Fruit fly (Drosophila melanogaster) whole organism, embryonic: ENCODE data around the gene CG31687.

Experiments used
- Atf-2 ChIP-seq: fragments of 200-800 bp; sonication (Bioruptor generic); optimal IDR thresholded peaks from 2 replicates; lab custom pipeline; 2016; ENCODE audit warnings: missing biosample characterization, missing genetic modification characterization
- Atf3 ChIP-seq: fragments of 200-800 bp; sonication (Bioruptor generic); optimal IDR thresholded peaks from 3 replicates; lab custom pipeline; 2016; ENCODE audit warnings: missing biosample characterization, missing genetic modification characterization
- Awh ChIP-seq: fragments of 200-800 bp; sonication (Bioruptor generic); IDR thresholded peaks from 2 replicates; pipeline ENCODE4, ENCODE4 v1.3.6; 2022; ENCODE audit warnings: missing biosample characterization, missing genetic modification characterization
- BEAF-32 ChIP-seq: fragments of 200-800 bp; sonication (Bioruptor generic); optimal IDR thresholded peaks from 3 replicates; lab custom pipeline; 2017; ENCODE audit warnings: missing biosample characterization, missing genetic modification characterization, mild to moderate bottlenecking, moderate library complexity, missing genetic modification reagents
- Bteb2 ChIP-seq: fragments of 200-800 bp; sonication (Bioruptor generic); optimal IDR thresholded peaks from 2 replicates; lab custom pipeline; 2016; ENCODE audit warnings: missing biosample characterization, missing genetic modification characterization
- CG10147 ChIP-seq: fragments of 200-800 bp; sonication (Bioruptor generic); optimal IDR thresholded peaks from 2 replicates; lab custom pipeline; 2019; ENCODE audit warnings: missing biosample characterization, mild to moderate bottlenecking, missing genetic modification characterization, moderate library complexity
- CG10209 ChIP-seq: fragments of 200-800 bp; sonication (Bioruptor generic); optimal IDR thresholded peaks from 3 replicates; lab custom pipeline; 2017; ENCODE audit warnings: missing biosample characterization, mild to moderate bottlenecking, missing genetic modification characterization, missing genetic modification reagents
- CG10267 ChIP-seq: fragments of 200-800 bp; sonication (Bioruptor generic); optimal IDR thresholded peaks from 2 replicates; lab custom pipeline; 2018; ENCODE audit warnings: missing biosample characterization, mild to moderate bottlenecking, missing genetic modification characterization, moderate library complexity
- CG10979 ChIP-seq: fragments of 200-800 bp; sonication (Bioruptor generic); optimal IDR thresholded peaks from 2 replicates; lab custom pipeline; 2018; ENCODE audit warnings: missing biosample characterization, mild to moderate bottlenecking, missing genetic modification characterization, moderate library complexity
- CG12236 ChIP-seq: fragments of 200-800 bp; sonication (Bioruptor generic); optimal IDR thresholded peaks from 2 replicates; lab custom pipeline; 2016; ENCODE audit warnings: missing biosample characterization, missing genetic modification characterization
- CG13775 ChIP-seq: fragments of 200-800 bp; sonication (Bioruptor generic); optimal IDR thresholded peaks from 3 replicates; lab custom pipeline; 2017; ENCODE audit warnings: missing biosample characterization, mild to moderate bottlenecking, missing genetic modification characterization
- CG14050 ChIP-seq: fragments of 200-800 bp; sonication (Bioruptor generic); IDR thresholded peaks from 3 replicates; pipeline ENCODE4 v1.3.6; 2022; ENCODE audit warnings: missing biosample characterization, missing genetic modification characterization
- CG14441 ChIP-seq: fragments of 200-800 bp; sonication (Bioruptor generic); IDR thresholded peaks from 2 replicates; pipeline ENCODE4 v1.3.6; 2022; ENCODE audit warnings: missing biosample characterization, missing genetic modification characterization
- CG16813 ChIP-seq: fragments of 200-800 bp; sonication (Bioruptor generic); IDR thresholded peaks from 3 replicates; pipeline ENCODE4 v1.3.6; 2022; ENCODE audit warnings: missing biosample characterization, missing genetic modification characterization; ENCODE audit not compliant: partially characterized antibody
- CG17385 ChIP-seq: fragments of 200-800 bp; sonication (Bioruptor generic); optimal IDR thresholded peaks from 3 replicates; lab custom pipeline; 2018; ENCODE audit warnings: missing biosample characterization, mild to moderate bottlenecking, missing genetic modification characterization
- CG1832 ChIP-seq: fragments of 200-800 bp; sonication (Bioruptor generic); optimal IDR thresholded peaks from 2 replicates; lab custom pipeline; 2017; ENCODE audit warnings: missing biosample characterization, mild to moderate bottlenecking, missing genetic modification characterization, inconsistent platforms
- CG18599 ChIP-seq: fragments of 200-800 bp; sonication (Bioruptor generic); optimal IDR thresholded peaks from 3 replicates; lab custom pipeline; 2017; ENCODE audit warnings: missing biosample characterization, missing genetic modification characterization, mild to moderate bottlenecking, moderate library complexity, missing genetic modification reagents
- CG30020 ChIP-seq: fragments of 200-800 bp; optimal IDR thresholded peaks from 2 replicates; lab custom pipeline; 2019; ENCODE audit warnings: missing biosample characterization, mild to moderate bottlenecking, missing genetic modification characterization, moderate library complexity
- CG30403 ChIP-seq: fragments of 200-800 bp; sonication (Bioruptor generic); optimal IDR thresholded peaks from 3 replicates; lab custom pipeline; 2016; ENCODE audit warnings: missing biosample characterization, missing genetic modification characterization
- CG31365 ChIP-seq: fragments of 200-800 bp; sonication (Bioruptor generic); optimal IDR thresholded peaks from 2 replicates; lab custom pipeline; 2018; ENCODE audit warnings: missing biosample characterization, mild to moderate bottlenecking, missing genetic modification characterization
- CG33213 ChIP-seq: fragments of 200-800 bp; sonication (Bioruptor generic); optimal IDR thresholded peaks from 3 replicates; lab custom pipeline; 2016; ENCODE audit warnings: missing biosample characterization, missing genetic modification characterization
- CG34376 ChIP-seq: fragments of 200-800 bp; sonication (Bioruptor generic); optimal IDR thresholded peaks from 2 replicates; lab custom pipeline; 2018; ENCODE audit warnings: missing biosample characterization, mild to moderate bottlenecking, missing genetic modification characterization
- CG6654 ChIP-seq: fragments of 200-800 bp; sonication (Bioruptor generic); optimal IDR thresholded peaks from 2 replicates; lab custom pipeline; 2017; ENCODE audit warnings: missing biosample characterization, mild to moderate bottlenecking, missing genetic modification characterization
- CG8765 ChIP-seq: fragments of 200-800 bp; sonication (Bioruptor generic); IDR thresholded peaks from 2 replicates; pipeline ENCODE4 v1.3.6; 2022; ENCODE audit warnings: missing biosample characterization, missing genetic modification characterization
- CG9609 ChIP-seq: fragments of 200-800 bp; sonication (Bioruptor generic); optimal IDR thresholded peaks from 3 replicates; lab custom pipeline; 2016; ENCODE audit warnings: missing biosample characterization, missing genetic modification characterization
- CG9727 ChIP-seq: fragments of 200-800 bp; sonication (Bioruptor generic); optimal IDR thresholded peaks from 3 replicates; lab custom pipeline; 2017; ENCODE audit warnings: missing biosample characterization, mild to moderate bottlenecking, missing genetic modification characterization
- Dad ChIP-seq: fragments of 200-800 bp; sonication (Bioruptor generic); optimal IDR thresholded peaks from 3 replicates; lab custom pipeline; 2016; ENCODE audit warnings: missing biosample characterization, missing genetic modification characterization
- Dbx ChIP-seq: fragments of 200-800 bp; sonication (Bioruptor generic); IDR thresholded peaks from 3 replicates; pipeline ENCODE4 v1.3.6; 2022; ENCODE audit warnings: missing biosample characterization, missing genetic modification characterization
- Mad ChIP-seq: fragments of 200-800 bp; sonication (Bioruptor generic); optimal IDR thresholded peaks from 2 replicates; lab custom pipeline; 2016; ENCODE audit warnings: missing biosample characterization, missing genetic modification characterization
- NK7.1 ChIP-seq: fragments of 200-800 bp; sonication (Bioruptor generic); optimal IDR thresholded peaks from 3 replicates; lab custom pipeline; 2016; ENCODE audit warnings: missing biosample characterization, missing genetic modification characterization
- ab ChIP-seq: fragments of 200-800 bp; sonication (Bioruptor generic); optimal IDR thresholded peaks from 2 replicates; lab custom pipeline; 2016; ENCODE audit warnings: missing biosample characterization, missing genetic modification characterization
- ap ChIP-seq: fragments of 200-800 bp; sonication (Bioruptor generic); IDR thresholded peaks from 2 replicates; pipeline ENCODE4 v1.3.6; 2022; ENCODE audit warnings: missing biosample characterization, missing genetic modification characterization
- bsh ChIP-seq, 2 experiments: fragments of 200-800 bp; sonication (Bioruptor generic); optimal IDR thresholded peaks; 2 replicates each; lab custom pipeline; 2017 to 2018; ENCODE audit warnings: mild to moderate bottlenecking in 2 of 2, missing biosample characterization in 2 of 2, missing genetic modification characterization in 2 of 2, moderate library complexity in 1 of 2
- dimm ChIP-seq: fragments of 200-800 bp; sonication (Bioruptor generic); IDR thresholded peaks from 2 replicates; pipeline ENCODE4 v1.3.6; 2022; ENCODE audit warnings: missing biosample characterization, missing genetic modification characterization
- disco-r ChIP-seq: fragments of 200-800 bp; sonication (Bioruptor generic); optimal IDR thresholded peaks from 2 replicates; lab custom pipeline; 2016; ENCODE audit warnings: missing biosample characterization, missing genetic modification characterization
- dmrt11E ChIP-seq: fragments of 200-800 bp; sonication (Bioruptor generic); optimal IDR thresholded peaks from 3 replicates; lab custom pipeline; 2018; ENCODE audit warnings: missing biosample characterization, mild to moderate bottlenecking, missing genetic modification characterization, moderate library complexity
- ems ChIP-seq: fragments of 200-800 bp; sonication (Bioruptor generic); optimal IDR thresholded peaks from 3 replicates; lab custom pipeline; 2016; ENCODE audit warnings: missing biosample characterization, missing genetic modification characterization
- en ChIP-seq: fragments of 200-800 bp; sonication (Bioruptor generic); optimal IDR thresholded peaks from 2 replicates; lab custom pipeline; 2016; ENCODE audit warnings: missing biosample characterization, missing genetic modification characterization
- fd64A ChIP-seq: fragments of 200-800 bp; sonication (Bioruptor generic); optimal IDR thresholded peaks from 3 replicates; lab custom pipeline; 2018; ENCODE audit warnings: missing biosample characterization, mild to moderate bottlenecking, missing genetic modification characterization
- gfzf ChIP-seq: fragments of 200-800 bp; sonication (Bioruptor generic); optimal IDR thresholded peaks from 2 replicates; lab custom pipeline; 2016; ENCODE audit warnings: missing biosample characterization, mild to moderate bottlenecking, missing genetic modification characterization, moderate library complexity
- gsb-n ChIP-seq: fragments of 200-800 bp; sonication (Bioruptor generic); optimal IDR thresholded peaks from 3 replicates; lab custom pipeline; 2018; ENCODE audit warnings: missing biosample characterization, mild to moderate bottlenecking, missing genetic modification characterization
- lmd ChIP-seq: fragments of 200-800 bp; sonication (Bioruptor generic); IDR thresholded peaks from 2 replicates; pipeline ENCODE4 v1.3.6; 2022; ENCODE audit warnings: missing biosample characterization, missing genetic modification characterization
- lola ChIP-seq, 3 experiments: fragments of >200 bp in 2 of 3; fragments of 200-800 bp in 1 of 3; sonication (Bioruptor generic) in 1 of 3; optimal IDR thresholded peaks; 2 replicates each; lab custom pipeline; 2017 to 2019; ENCODE audit warnings: missing biosample characterization in 3 of 3, missing genetic modification characterization in 3 of 3, mild to moderate bottlenecking in 1 of 3, moderate library complexity in 1 of 3
- onecut ChIP-seq: fragments of 200-800 bp; sonication (Bioruptor generic); IDR thresholded peaks from 2 replicates; pipeline ENCODE4 v1.3.6; 2022; ENCODE audit warnings: missing biosample characterization, missing genetic modification characterization
- salm ChIP-seq: fragments of 200-800 bp; sonication (Bioruptor generic); optimal IDR thresholded peaks from 2 replicates; lab custom pipeline; 2018; ENCODE audit warnings: missing biosample characterization, mild to moderate bottlenecking, missing genetic modification characterization
- tgo ChIP-seq: fragments of 200-800 bp; sonication (Bioruptor generic); IDR thresholded peaks from 3 replicates; pipeline ENCODE4 v1.3.6; 2022; ENCODE audit warnings: missing biosample characterization, missing genetic modification characterization
- ttk ChIP-seq: fragments of 200-800 bp; sonication (Bioruptor generic); IDR thresholded peaks from 2 replicates; pipeline ENCODE4 v2.1.2; 2022; ENCODE audit warnings: missing biosample characterization, missing genetic modification characterization
- twi ChIP-seq: fragments of 200-800 bp; optimal IDR thresholded peaks from 2 replicates; lab custom pipeline; 2019; ENCODE audit warnings: missing biosample characterization, mild to moderate bottlenecking, missing genetic modification characterization, moderate library complexity
- wor ChIP-seq: fragments of 200-800 bp; sonication (Bioruptor generic); IDR thresholded peaks from 2 replicates; pipeline ENCODE4 v1.3.6; 2022; ENCODE audit warnings: missing biosample characterization, missing genetic modification characterization
- yki ChIP-seq: fragments of >200 bp; optimal IDR thresholded peaks from 3 replicates; lab custom pipeline; 2018

Gene CG31687

dm6 chr2L:20416754-20417563 is 33.1 kb upstream of the CG31687 start, which contains the start of the genes CG10949 and Arpc2 (continued):
- TF ChIP-seq CG10209 (GFP tag; lab: Kevin White, UChicago) = peak; percentile 33
- TF ChIP-seq CG30403 = peak; percentile 65
- TF ChIP-seq CG14441 (GFP tag; lab: Robert Waterston, UW) = peak; percentile 47; the same call in 1 of the 2 replicates
- no peak for TF ChIP-seq salm
- peak; percentile 58 for TF ChIP-seq dmrt11E (tag; lab: Kevin White, UChicago)
- no peak for TF ChIP-seq Atf3 (GFP tag; lab: Kevin White, UChicago)
- TF ChIP-seq CG30020 (tag; lab: Kevin White, UChicago) = peak; percentile 55
- no peak for TF ChIP-seq CG33213 (GFP tag; lab: Kevin White, UChicago)
- TF ChIP-seq CG6654 = no peak
- TF ChIP-seq bsh (GFP tag; optimal IDR thresholded peaks at IDR 0.05; lab: Kevin White, UChicago) = peak in 1 of 2 experiments; percentile 54
- TF ChIP-seq onecut (GFP tag; lab: Robert Waterston, UW) = no peak
- peak; percentile 78 for TF ChIP-seq BEAF-32 (GFP tag; lab: Kevin White, UChicago)
- no peak for TF ChIP-seq ttk (GFP tag; lab: Robert Waterston, UW)
- TF ChIP-seq twi (tag; lab: Kevin White, UChicago) = peak; percentile 52
- no peak for TF ChIP-seq Bteb2 (GFP tag; lab: Kevin White, UChicago)
- no peak for TF ChIP-seq CG34376
- no peak for TF ChIP-seq CG14050 (GFP tag; lab: Robert Waterston, UW)
- TF ChIP-seq Dbx (GFP tag; lab: Robert Waterston, UW) = peak; percentile 58; the same call in 2 of the 3 replicates
- TF ChIP-seq gfzf (GFP tag; lab: Kevin White, UChicago) = no peak
- TF ChIP-seq Mad (GFP tag; lab: Kevin White, UChicago) = peak; percentile 8
- no peak for TF ChIP-seq CG12236 (GFP tag; lab: Kevin White, UChicago)
- peak in 1 of 3 experiments; percentile 59 for TF ChIP-seq lola (GFP tag; optimal IDR thresholded peaks at IDR 0.05; lab: Kevin White, UChicago)
- peak; percentile 17 for TF ChIP-seq CG9727 (GFP tag; lab: Kevin White, UChicago)
- TF ChIP-seq Awh (GFP tag; lab: Robert Waterston, UW) = no peak
- TF ChIP-seq CG17385 (GFP tag; lab: Kevin White, UChicago) = peak; percentile 95
- no peak for TF ChIP-seq fd64A (GFP tag; lab: Kevin White, UChicago)
- TF ChIP-seq ems (GFP tag; lab: Kevin White, UChicago) = no peak
- no peak for TF ChIP-seq gsb-n
- TF ChIP-seq CG16813 = peak; percentile 65
- peak; percentile 66 for TF ChIP-seq CG10267 (tag; lab: Kevin White, UChicago)
- no peak for TF ChIP-seq dimm (GFP tag; lab: Robert Waterston, UW)
- peak; percentile 53 for TF ChIP-seq CG18599 (GFP tag; lab: Kevin White, UChicago)
- TF ChIP-seq CG31365 = no peak
- TF ChIP-seq CG10979 (tag; lab: Kevin White, UChicago) = peak; percentile 27
- TF ChIP-seq ap (GFP tag; lab: Robert Waterston, UW) = no peak
- TF ChIP-seq en = no peak
- no peak for TF ChIP-seq Atf-2
- no peak for TF ChIP-seq ab
- no peak for TF ChIP-seq wor
- peak; percentile 65 for TF ChIP-seq CG13775
- no peak for TF ChIP-seq lmd (GFP tag; lab: Robert Waterston, UW)
- no peak for TF ChIP-seq Dad (GFP tag; lab: Kevin White, UChicago)
- TF ChIP-seq CG9609 (GFP tag; lab: Kevin White, UChicago) = no peak
- peak; percentile 30 for TF ChIP-seq CG1832
- no peak for TF ChIP-seq yki (lab: Kevin White, UChicago)
- no peak for TF ChIP-seq CG8765
- no peak for TF ChIP-seq disco-r (GFP tag; lab: Kevin White, UChicago)
- no peak for TF ChIP-seq NK7.1
- TF ChIP-seq tgo = no peak
- TF ChIP-seq CG10147 (GFP tag; lab: Kevin White, UChicago) = no peak
